Worm (Caenorhabditis elegans): ENCODE results near the gene lab-2.
A peak's percentile ranks its signal among the peaks of the same experiment; 100 is the strongest.

Gene lab-2

DNA sequence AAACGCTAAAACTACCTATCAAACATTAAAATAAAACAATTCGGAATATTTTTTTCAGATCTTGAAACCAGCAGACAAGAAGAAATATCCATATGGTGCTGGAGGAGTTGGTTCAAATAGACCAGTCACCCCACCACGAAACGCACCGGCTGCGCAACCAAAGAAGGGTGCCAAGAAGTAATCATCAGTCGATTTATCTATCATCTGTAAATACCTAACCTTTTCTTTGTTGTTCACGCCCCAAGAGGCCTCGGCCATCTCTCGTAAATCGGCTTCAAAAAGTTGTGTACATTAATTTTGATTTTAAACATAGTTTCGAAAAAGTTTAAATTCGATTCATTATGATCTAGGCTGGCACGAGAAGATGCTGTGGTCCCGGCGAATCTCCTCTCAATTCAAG, 8.6 kb upstream of the lab-2 start:
- no peak for TF ChIP-seq lir-3 (tag; optimal IDR thresholded peaks at IDR 0.05; ENCODE audit: poor library complexity)
- peak; percentile 41; the same call in 1 of the 2 replicates for TF ChIP-seq grh-1 (GFP tag; IDR thresholded peaks at IDR 0.05)

DNA sequence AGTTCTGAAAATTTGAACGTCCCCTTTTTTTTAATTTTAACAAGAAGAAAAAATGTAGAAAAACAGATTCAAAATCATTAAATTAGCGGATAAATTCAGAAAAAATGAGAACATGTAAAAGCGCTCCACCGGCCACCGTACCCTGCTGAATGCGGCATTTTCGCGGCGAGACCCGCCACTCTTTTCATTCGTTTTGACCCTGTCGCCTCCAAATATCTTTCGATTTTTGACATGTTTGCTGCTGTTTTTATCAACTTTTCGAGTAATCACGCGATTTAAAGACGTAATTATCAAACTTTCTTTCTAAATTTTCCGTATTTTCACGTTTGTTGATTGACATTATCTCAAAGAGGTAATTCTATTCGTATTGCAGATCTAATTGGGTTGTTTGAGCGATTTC, 6.8 kb upstream of the lab-2 start, which contains the start of gene gsp-2:
gsp-2 (plus strand) TSS at position 374 of the 400 bp plus-strand sequence.
- TF ChIP-seq egl-27 (tag; optimal IDR thresholded peaks at IDR 0.05) = no peak
- no peak for TF ChIP-seq hlh-4 (tag; optimal IDR thresholded peaks at IDR 0.05)
- no peak for TF ChIP-seq C04F5.9 (tag; optimal IDR thresholded peaks at IDR 0.05)
- no peak for TF ChIP-seq nhr-12 (tag; optimal IDR thresholded peaks at IDR 0.05)
- 0 out of 2 replicates have a peak, but pooled peaks have one; percentile 5 for TF ChIP-seq grh-1 (GFP tag; IDR thresholded peaks at IDR 0.05)
- TF ChIP-seq skn-1 (tag; optimal IDR thresholded peaks at IDR 0.05) = peak; percentile 85
- TF ChIP-seq alr-1 (tag; optimal IDR thresholded peaks at IDR 0.05; ENCODE audit: borderline replicate concordance) = no peak
- TF ChIP-seq ztf-11 (tag; optimal IDR thresholded peaks at IDR 0.05) = no peak
- peak; percentile 74 for TF ChIP-seq nhr-20 (tag; optimal IDR thresholded peaks at IDR 0.05)
- TF ChIP-seq nhr-77 (tag; optimal IDR thresholded peaks at IDR 0.05) = peak; percentile 57
- peak; percentile 46 for TF ChIP-seq jun-1 (tag; optimal IDR thresholded peaks at IDR 0.05)
- peak; percentile 57 for TF ChIP-seq pax-3 (tag; optimal IDR thresholded peaks at IDR 0.05)
- no peak for TF ChIP-seq lin-39 (tag; optimal IDR thresholded peaks at IDR 0.05)
- peak; percentile 81 for TF ChIP-seq snu-23 (GFP tag; optimal IDR thresholded peaks at IDR 0.05)
- TF ChIP-seq lin-13 (GFP tag; optimal IDR thresholded peaks at IDR 0.05) = peak; percentile 72
- TF ChIP-seq isw-1 (GFP tag; IDR thresholded peaks at IDR 0.05) = peak; percentile 73
- TF ChIP-seq ama-1 (optimal IDR thresholded peaks at IDR 0.05) = no peak
- peak; percentile 58 for TF ChIP-seq swsn-7 (tag; optimal IDR thresholded peaks at IDR 0.05)
- TF ChIP-seq unc-62 (GFP tag; optimal IDR thresholded peaks at IDR 0.05) = no peak
- TF ChIP-seq nhr-76 (tag; optimal IDR thresholded peaks at IDR 0.05) = no peak
- TF ChIP-seq aly-2 (tag; optimal IDR thresholded peaks at IDR 0.05) = no peak
- peak in 1 of 2 experiments; percentile 74 for TF ChIP-seq mdl-1 (tag; optimal IDR thresholded peaks at IDR 0.05)
- TF ChIP-seq hlh-17 (GFP tag; optimal IDR thresholded peaks at IDR 0.05; ENCODE audit: borderline replicate concordance) = no peak
- no peak for TF ChIP-seq elt-2 (tag; optimal IDR thresholded peaks at IDR 0.05)
- TF ChIP-seq blmp-1 (tag; optimal IDR thresholded peaks at IDR 0.05) = peak; percentile 78
- TF ChIP-seq unc-86 (tag; optimal IDR thresholded peaks at IDR 0.05) = peak; percentile 53
- TF ChIP-seq elt-3 (tag; optimal IDR thresholded peaks at IDR 0.05) = peak in 3 of 6 experiments; percentile 29 to 89 (median 51)
- TF ChIP-seq sup-37 (GFP tag; optimal IDR thresholded peaks at IDR 0.05) = no peak
- no peak for TF ChIP-seq egl-13 (tag; optimal IDR thresholded peaks at IDR 0.05)
- TF ChIP-seq C16A3.4 (tag; optimal IDR thresholded peaks at IDR 0.05) = peak; percentile 74
- peak; percentile 48 for TF ChIP-seq nhr-85 (tag)
- peak; percentile 26 for TF ChIP-seq fos-1 (tag; optimal IDR thresholded peaks at IDR 0.05)
- peak; percentile 94 to 98 for TF ChIP-seq lsy-2 (tag; optimal IDR thresholded peaks at IDR 0.05)
- TF ChIP-seq ceh-63 (GFP tag; optimal IDR thresholded peaks at IDR 0.05) = no peak
- TF ChIP-seq xbp-1 (tag; optimal IDR thresholded peaks at IDR 0.05) = peak; percentile 63
- no peak for TF ChIP-seq fkh-4 (tag; optimal IDR thresholded peaks at IDR 0.05; ENCODE audit: borderline replicate concordance)
- no peak for TF ChIP-seq nhr-28 (tag; optimal IDR thresholded peaks at IDR 0.05)
- TF ChIP-seq sox-4 (tag; optimal IDR thresholded peaks at IDR 0.05) = no peak
- TF ChIP-seq ztf-4 (tag; optimal IDR thresholded peaks at IDR 0.05) = peak; percentile 36
- TF ChIP-seq unc-130 (tag; optimal IDR thresholded peaks at IDR 0.05) = peak; percentile 81
- TF ChIP-seq C34B4.2 (tag; optimal IDR thresholded peaks at IDR 0.05) = no peak
- no peak for TF ChIP-seq unc-98 (GFP tag; IDR thresholded peaks at IDR 0.05)
- no peak for TF ChIP-seq ets-5 (GFP tag; IDR thresholded peaks at IDR 0.05)
- no peak for TF ChIP-seq efl-3 (GFP tag; optimal IDR thresholded peaks at IDR 0.05)
- TF ChIP-seq ceh-90 (tag; optimal IDR thresholded peaks at IDR 0.05) = no peak
- no peak for TF ChIP-seq lir-3 (tag; optimal IDR thresholded peaks at IDR 0.05; ENCODE audit: poor library complexity)
- TF ChIP-seq nhr-237 (tag; optimal IDR thresholded peaks at IDR 0.05) = peak; percentile 24
- peak; percentile 51 for TF ChIP-seq nhr-90 (tag; optimal IDR thresholded peaks at IDR 0.05; ENCODE audit: poor library complexity)
- TF ChIP-seq unc-30 (tag; optimal IDR thresholded peaks at IDR 0.05) = no peak
- TF ChIP-seq sptf-1 (tag; optimal IDR thresholded peaks at IDR 0.05) = no peak
- no peak for TF ChIP-seq pag-3 (tag; optimal IDR thresholded peaks at IDR 0.05; ENCODE audit: borderline replicate concordance, insufficient read depth)
